Fruit fly (Drosophila melanogaster): Measurements from ENCODE around the gene CG43740.

CG43740 gene

dm6 chrX:10384947-10385346, 51.5 kb downstream of the CG43740 start:
- no peak for TF ChIP-seq CG17801 (GFP tag; optimal IDR thresholded peaks at IDR 0.05; ENCODE audit: partially characterized antibody)

- no peak for TF ChIP-seq CG17801 (GFP tag; optimal IDR thresholded peaks at IDR 0.05; ENCODE audit: partially characterized antibody)
Observed at dm6 chrX:10385757-10386156, 52.3 kb downstream of the CG43740 start, which contains the start of the genes Psf3 and flw. Gene Psf3, minus strand, starts transcription at chrX:10385861. Gene flw, plus strand, starts transcription at chrX:10385960.

- no peak for TF ChIP-seq CG17801 (GFP tag; optimal IDR thresholded peaks at IDR 0.05; ENCODE audit: partially characterized antibody)
Observed at dm6 chrX:10386183-10386582, 52.7 kb downstream of the CG43740 start.

dm6 chrX:10386810-10387340, 53.4 kb downstream of the CG43740 start:
- no peak for TF ChIP-seq CG17801 (GFP tag; optimal IDR thresholded peaks at IDR 0.05; ENCODE audit: partially characterized antibody)

dm6 chrX:10387672-10388071, 54.2 kb downstream of the CG43740 start:
- TF ChIP-seq CG17801 (GFP tag; optimal IDR thresholded peaks at IDR 0.05; ENCODE audit: partially characterized antibody), result no peak

- TF ChIP-seq CG17801 (GFP tag; optimal IDR thresholded peaks at IDR 0.05; ENCODE audit: partially characterized antibody), result no peak
Observed at dm6 chrX:10396832-10397231, 63.4 kb downstream of the CG43740 start.
